Fruit fly (Drosophila melanogaster) whole organism, embryonic: Measurements from ENCODE around the gene DNaseII.

Source experiments
- Blimp-1 ChIP-seq: fragments of 200-800 bp; sonication (Bioruptor generic); optimal IDR thresholded peaks from 3 replicates; lab custom pipeline; 2018; ENCODE audit warnings: missing biosample characterization, missing genetic modification characterization, mild to moderate bottlenecking, moderate library complexity, missing genetic modification reagents
- CG10543 ChIP-seq: fragments of 200-800 bp; sonication (Bioruptor generic); optimal IDR thresholded peaks from 3 replicates; lab custom pipeline; 2017; ENCODE audit warnings: missing biosample characterization, mild to moderate bottlenecking, missing genetic modification characterization, moderate library complexity
- CG12769 ChIP-seq: fragments of 200-800 bp; sonication (Bioruptor generic); optimal IDR thresholded peaks from 2 replicates; lab custom pipeline; 2019; ENCODE audit warnings: missing biosample characterization, mild to moderate bottlenecking, missing genetic modification characterization, moderate library complexity
- CG13287 ChIP-seq: fragments of 200-800 bp; sonication (Bioruptor generic); IDR thresholded peaks from 2 replicates; pipeline ENCODE4 v1.3.6; 2022; ENCODE audit warnings: missing biosample characterization, missing genetic modification characterization; ENCODE audit not compliant: partially characterized antibody
- CG13296 ChIP-seq: fragments of 200-800 bp; sonication (Bioruptor generic); optimal IDR thresholded peaks from 3 replicates; lab custom pipeline; 2018; ENCODE audit warnings: missing biosample characterization, mild to moderate bottlenecking, missing genetic modification characterization
- CG15601 ChIP-seq: fragments of 200-800 bp; sonication (Bioruptor generic); optimal IDR thresholded peaks from 3 replicates; lab custom pipeline; 2019; ENCODE audit warnings: missing biosample characterization, mild to moderate bottlenecking, missing genetic modification characterization, moderate library complexity
- CG1603 ChIP-seq: fragments of 200-800 bp; sonication (Bioruptor generic); optimal IDR thresholded peaks from 2 replicates; lab custom pipeline; 2019; ENCODE audit warnings: missing biosample characterization, mild to moderate bottlenecking, missing genetic modification characterization, moderate library complexity
- CG2199 ChIP-seq: fragments of 200-800 bp; sonication (Bioruptor generic); IDR thresholded peaks from 3 replicates; pipeline ENCODE4 v1.3.6; 2022; ENCODE audit warnings: missing biosample characterization, missing genetic modification characterization
- CG2678 ChIP-seq: fragments of 200-800 bp; sonication (Bioruptor generic); optimal IDR thresholded peaks from 3 replicates; lab custom pipeline; 2019; ENCODE audit warnings: missing biosample characterization, mild to moderate bottlenecking, missing genetic modification characterization, moderate library complexity
- CG3163 ChIP-seq: fragments of 200-800 bp; sonication (Bioruptor generic); optimal IDR thresholded peaks from 3 replicates; lab custom pipeline; 2016; ENCODE audit warnings: missing biosample characterization, missing genetic modification characterization
- CG34376 ChIP-seq: fragments of 200-800 bp; sonication (Bioruptor generic); optimal IDR thresholded peaks from 2 replicates; lab custom pipeline; 2018; ENCODE audit warnings: missing biosample characterization, mild to moderate bottlenecking, missing genetic modification characterization
- CG34422 ChIP-seq: fragments of 200-800 bp; sonication (Bioruptor generic); IDR thresholded peaks from 3 replicates; pipeline ENCODE4 v1.3.6; 2022; ENCODE audit warnings: missing biosample characterization, missing genetic modification characterization
- CG4730 ChIP-seq: fragments of 200-800 bp; sonication (Bioruptor generic); IDR thresholded peaks from 2 replicates; pipeline ENCODE4 v1.3.6; 2022; ENCODE audit warnings: missing biosample characterization, missing genetic modification characterization
- CG4854 ChIP-seq: fragments of 200-800 bp; sonication (Bioruptor generic); optimal IDR thresholded peaks from 2 replicates; lab custom pipeline; 2016; ENCODE audit warnings: missing biosample characterization, missing genetic modification characterization, inconsistent platforms
- CG5180 ChIP-seq: fragments of 200-800 bp; sonication (Bioruptor generic); optimal IDR thresholded peaks from 3 replicates; lab custom pipeline; 2017; ENCODE audit warnings: missing biosample characterization, missing genetic modification characterization, mild to moderate bottlenecking, moderate library complexity, missing genetic modification reagents
- CG6175 ChIP-seq: fragments of 200-800 bp; sonication (Bioruptor generic); IDR thresholded peaks from 3 replicates; pipeline ENCODE4 v1.3.6; 2022; ENCODE audit warnings: missing biosample characterization, missing genetic modification characterization
- CG6654 ChIP-seq: fragments of 200-800 bp; sonication (Bioruptor generic); optimal IDR thresholded peaks from 2 replicates; lab custom pipeline; 2017; ENCODE audit warnings: missing biosample characterization, mild to moderate bottlenecking, missing genetic modification characterization
- CG6689 ChIP-seq: fragments of 200-800 bp; sonication (Bioruptor generic); IDR thresholded peaks from 2 replicates; pipeline ENCODE4 v1.3.6; 2022; ENCODE audit warnings: missing biosample characterization, missing genetic modification characterization
- CG7271 ChIP-seq: fragments of 200-800 bp; sonication (Bioruptor generic); optimal IDR thresholded peaks from 2 replicates; lab custom pipeline; 2018; ENCODE audit warnings: missing biosample characterization, mild to moderate bottlenecking, missing genetic modification characterization, moderate library complexity
- CG7928 ChIP-seq: fragments of 200-800 bp; sonication (Bioruptor generic); optimal IDR thresholded peaks from 2 replicates; lab custom pipeline; 2017; ENCODE audit warnings: missing biosample characterization, mild to moderate bottlenecking, missing genetic modification characterization
- CHES-1-like ChIP-seq: fragments of 200-800 bp; sonication (Bioruptor generic); optimal IDR thresholded peaks from 2 replicates; lab custom pipeline; 2016; ENCODE audit warnings: missing biosample characterization, missing genetic modification characterization
- D ChIP-seq, 2 experiments: fragments of 200-800 bp in 1 of 2; fragments of >200 bp in 1 of 2; sonication (Bioruptor generic) in 1 of 2; optimal IDR thresholded peaks; 2 replicates in 1 of 2; 3 replicates in 1 of 2; lab custom pipeline; 2017; ENCODE audit warnings: mild to moderate bottlenecking in 1 of 2, missing biosample characterization in 1 of 2, missing genetic modification characterization in 1 of 2, missing genetic modification reagents in 1 of 2
- D19A ChIP-seq: fragments of 200-800 bp; optimal IDR thresholded peaks from 3 replicates; lab custom pipeline; 2019; ENCODE audit warnings: missing biosample characterization, mild to moderate bottlenecking, missing genetic modification characterization, moderate library complexity
- Deaf1 ChIP-seq: fragments of 200-800 bp; optimal IDR thresholded peaks from 3 replicates; lab custom pipeline; 2019; ENCODE audit warnings: missing biosample characterization, mild to moderate bottlenecking, missing genetic modification characterization, moderate library complexity
- Hr39 ChIP-seq: fragments of >200 bp; optimal IDR thresholded peaks from 2 replicates; lab custom pipeline; 2017
- Oli ChIP-seq: fragments of 200-800 bp; sonication (Bioruptor generic); optimal IDR thresholded peaks from 2 replicates; lab custom pipeline; 2018; ENCODE audit warnings: missing biosample characterization, mild to moderate bottlenecking, missing genetic modification characterization, moderate library complexity
- Pdp1 ChIP-seq, 2 experiments: fragments of 200-800 bp; sonication (Bioruptor generic); optimal IDR thresholded peaks; 3 replicates each; lab custom pipeline; 2016; ENCODE audit warnings: missing biosample characterization in 2 of 2, missing genetic modification characterization in 2 of 2, mild to moderate bottlenecking in 1 of 2, moderate library complexity in 1 of 2
- Poxn ChIP-seq: fragments of 200-800 bp; sonication (Bioruptor generic); IDR thresholded peaks from 2 replicates; pipeline ENCODE4 v1.3.6; 2022; ENCODE audit warnings: missing biosample characterization, missing genetic modification characterization
- Ravus ChIP-seq: fragments of 200-800 bp; sonication (Bioruptor generic); IDR thresholded peaks from 2 replicates; pipeline ENCODE4 v1.3.6; 2022; ENCODE audit warnings: missing biosample characterization, missing genetic modification characterization
- Trl ChIP-seq, 3 experiments: fragments of >200 bp in 2 of 3; fragments of 200-800 bp in 1 of 3; sonication (Bioruptor generic) in 1 of 3; optimal IDR thresholded peaks; 2 replicates in 1 of 3; 3 replicates in 2 of 3; lab custom pipeline; 2016 to 2017; ENCODE audit warnings: missing biosample characterization in 1 of 3, missing genetic modification characterization in 1 of 3
- cg ChIP-seq: fragments of 200-800 bp; sonication (Bioruptor generic); optimal IDR thresholded peaks from 3 replicates; lab custom pipeline; 2019; ENCODE audit warnings: missing biosample characterization, mild to moderate bottlenecking, missing genetic modification characterization, moderate library complexity
- crol ChIP-seq: fragments of 200-800 bp; sonication (Bioruptor generic); IDR thresholded peaks from 2 replicates; pipeline ENCODE4 v1.3.6; 2022; ENCODE audit warnings: missing biosample characterization, missing genetic modification characterization
- dati ChIP-seq: fragments of 200-800 bp; sonication (Bioruptor generic); IDR thresholded peaks from 2 replicates; pipeline ENCODE4 v1.3.6; 2022; ENCODE audit warnings: missing biosample characterization, missing genetic modification characterization
- fd64A ChIP-seq: fragments of 200-800 bp; sonication (Bioruptor generic); optimal IDR thresholded peaks from 3 replicates; lab custom pipeline; 2018; ENCODE audit warnings: missing biosample characterization, mild to moderate bottlenecking, missing genetic modification characterization
- ftz-f1 ChIP-seq: fragments of 200-800 bp; sonication (Bioruptor generic); optimal IDR thresholded peaks from 2 replicates; lab custom pipeline; 2016; ENCODE audit warnings: missing biosample characterization, missing genetic modification characterization
- gcm ChIP-seq: fragments of 200-800 bp; sonication (Bioruptor generic); optimal IDR thresholded peaks from 2 replicates; lab custom pipeline; 2019; ENCODE audit warnings: missing biosample characterization, mild to moderate bottlenecking, missing genetic modification characterization, moderate library complexity
- gfzf ChIP-seq: fragments of 200-800 bp; sonication (Bioruptor generic); optimal IDR thresholded peaks from 2 replicates; lab custom pipeline; 2016; ENCODE audit warnings: missing biosample characterization, mild to moderate bottlenecking, missing genetic modification characterization, moderate library complexity
- lilli ChIP-seq: fragments of 200-800 bp; sonication (Bioruptor generic); optimal IDR thresholded peaks from 3 replicates; lab custom pipeline; 2016; ENCODE audit warnings: missing biosample characterization, missing genetic modification characterization
- pfk ChIP-seq: fragments of 200-800 bp; sonication (Bioruptor generic); optimal IDR thresholded peaks from 2 replicates; lab custom pipeline; 2018; ENCODE audit warnings: missing biosample characterization, mild to moderate bottlenecking, missing genetic modification characterization, moderate library complexity
- prd ChIP-seq, 3 experiments: fragments of >200 bp in 2 of 3; fragments of 200-800 bp in 1 of 3; sonication (Bioruptor generic) in 1 of 3; optimal IDR thresholded peaks in 2 of 3; IDR thresholded peaks in 1 of 3; 2 replicates in 2 of 3; 3 replicates in 1 of 3; pipeline versions ENCODE4 v1.3.6 to Lab custom; 2017 to 2022; ENCODE audit warnings: missing biosample characterization in 1 of 3, missing genetic modification characterization in 1 of 3
- sd ChIP-seq: fragments of 200-800 bp; sonication (Bioruptor generic); optimal IDR thresholded peaks from 3 replicates; lab custom pipeline; 2018; ENCODE audit warnings: missing biosample characterization, mild to moderate bottlenecking, missing genetic modification characterization, moderate library complexity
- sens ChIP-seq: fragments of 200-800 bp; sonication (Bioruptor generic); peaks from one replicate; lab custom pipeline; 2016; ENCODE audit warnings: missing biosample characterization, missing genetic modification characterization
- shn ChIP-seq: fragments of 200-800 bp; sonication (Bioruptor generic); optimal IDR thresholded peaks from 3 replicates; lab custom pipeline; 2016; ENCODE audit warnings: missing biosample characterization, missing genetic modification characterization
- sna ChIP-seq: fragments of 200-800 bp; sonication (Bioruptor generic); IDR thresholded peaks from 2 replicates; pipeline ENCODE4 v1.3.6; 2022; ENCODE audit warnings: missing biosample characterization, missing genetic modification characterization; ENCODE audit not compliant: partially characterized antibody
- stwl ChIP-seq: fragments of 200-800 bp; sonication (Bioruptor generic); optimal IDR thresholded peaks from 3 replicates; lab custom pipeline; 2018; ENCODE audit warnings: missing biosample characterization, mild to moderate bottlenecking, missing genetic modification characterization, moderate library complexity
- twi ChIP-seq: fragments of 200-800 bp; optimal IDR thresholded peaks from 2 replicates; lab custom pipeline; 2019; ENCODE audit warnings: missing biosample characterization, mild to moderate bottlenecking, missing genetic modification characterization, moderate library complexity
- zfh1 ChIP-seq: fragments of 200-800 bp; sonication (Bioruptor generic); IDR thresholded peaks from 3 replicates; pipeline ENCODE4 v1.3.6; 2022; ENCODE audit warnings: missing biosample characterization, missing genetic modification characterization

DNaseII gene

DNA sequence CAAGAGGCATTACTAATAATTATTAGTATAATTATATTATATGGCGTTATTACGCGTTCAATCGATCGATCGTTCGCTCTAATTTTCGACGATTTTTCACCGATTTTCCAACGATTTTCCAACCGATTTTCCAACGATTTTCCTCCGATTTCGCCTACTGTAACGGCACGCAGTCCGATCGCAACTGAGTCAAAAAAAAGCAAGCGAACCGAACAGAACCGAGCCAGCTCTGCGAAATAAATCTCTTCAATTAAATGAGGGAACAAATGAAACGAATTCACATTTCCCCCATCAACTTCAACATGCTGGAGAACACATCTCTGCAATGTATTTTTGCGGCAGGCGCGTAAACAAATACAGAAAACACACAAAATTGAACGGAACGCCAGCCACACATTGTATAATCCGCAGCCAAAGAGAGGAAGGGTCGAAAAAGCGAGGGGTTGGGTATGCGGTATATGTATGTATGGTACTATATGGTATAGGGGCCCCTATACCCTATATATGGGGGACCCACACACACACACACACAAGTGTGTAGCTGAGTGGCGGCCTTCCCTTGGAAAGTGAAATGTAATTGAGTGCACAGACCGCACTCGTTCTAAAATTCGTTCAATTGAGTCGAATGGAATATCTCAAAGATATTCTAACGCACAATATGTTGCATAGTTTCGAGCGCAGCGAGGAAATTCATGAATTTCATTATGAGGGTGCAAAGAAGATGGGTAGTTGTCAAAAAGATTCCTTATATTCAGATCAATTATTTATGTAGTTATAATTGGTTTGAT is 33.8 kb downstream of the DNaseII start, which contains the start of gene htl (continued):
- TF ChIP-seq CG2199 (GFP tag; lab: Robert Waterston, UW) (peak; percentile 87; the same call in 2 of the 3 replicates), sna (0 out of 2 replicates have a peak, but pooled peaks have one; percentile 24), CG34376 (GFP tag; lab: Kevin White, UChicago) (peak; percentile 18), CG10543 (GFP tag; lab: Kevin White, UChicago) (peak; percentile 94), pfk (GFP tag; lab: Kevin White, UChicago) (peak; percentile 8), CG5180 (GFP tag; lab: Kevin White, UChicago) (peak; percentile 37), CG7928 (no peak), D (optimal IDR thresholded peaks at IDR 0.05; lab: Kevin White, UChicago) (peak; percentile 52), D (GFP tag; optimal IDR thresholded peaks at IDR 0.05; lab: Kevin White, UChicago) (no peak), twi (tag; lab: Kevin White, UChicago) (peak; percentile 67), dati (GFP tag; lab: Robert Waterston, UW) (no peak), CG2678 (no peak), Ravus (GFP tag; lab: Robert Waterston, UW) (no peak), gcm (peak; percentile 98), CG6175 (GFP tag; lab: Robert Waterston, UW) (no peak), Trl (optimal IDR thresholded peaks at IDR 0.05; lab: Kevin White, UChicago) (peak in 1 of 2 experiments; percentile 6), Trl (GFP tag; optimal IDR thresholded peaks at IDR 0.05; lab: Kevin White, UChicago) (no peak), Deaf1 (tag; lab: Kevin White, UChicago) (peak; percentile 83), CG6654 (no peak), lilli (GFP tag; lab: Kevin White, UChicago) (no peak), cg (GFP tag; lab: Kevin White, UChicago) (peak; percentile 89), CG12769 (peak; percentile 91), CG15601 (peak; percentile 9), D19A (peak; percentile 9), sd (peak; percentile 39), crol (GFP tag; lab: Robert Waterston, UW) (peak; percentile 93), Blimp-1 (peak; percentile 40), CG3163 (GFP tag; lab: Kevin White, UChicago) (peak; percentile 60), ftz-f1 (GFP tag; lab: Kevin White, UChicago) (peak; percentile 91), CG13287 (GFP tag; lab: Robert Waterston, UW) (peak; percentile 14; the same call in 1 of the 2 replicates), Pdp1 (GFP tag; optimal IDR thresholded peaks at IDR 0.05; lab: Kevin White, UChicago) (peak in 1 of 2 experiments; percentile 100), Poxn (GFP tag; lab: Robert Waterston, UW) (no peak)
- TF ChIP-seq, all 482 proteins: peak for 36

DNA sequence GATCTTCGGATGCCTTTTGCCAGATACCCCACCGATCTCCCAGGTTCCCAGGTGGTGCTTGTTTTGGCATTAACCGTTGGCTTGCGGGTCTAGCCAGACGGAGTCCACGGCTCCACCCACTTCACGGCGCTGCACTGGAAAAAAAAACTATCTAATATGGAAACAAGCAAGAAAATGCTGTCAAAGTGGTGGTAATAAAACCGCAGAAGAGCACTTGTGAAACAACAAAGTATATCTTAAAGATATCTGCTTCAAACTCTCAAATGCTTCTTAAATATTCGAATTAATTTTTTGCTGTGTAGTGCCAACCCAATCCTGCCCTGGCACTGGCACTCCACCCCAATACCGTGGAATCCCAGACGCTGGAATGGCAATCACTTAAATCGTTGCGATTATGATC is 39.2 kb downstream of the DNaseII start:
- no peak for TF ChIP-seq CG4854 (GFP tag; lab: Kevin White, UChicago)
- no peak for TF ChIP-seq stwl
- TF ChIP-seq Oli, result no peak
- no peak for TF ChIP-seq shn (GFP tag; lab: Kevin White, UChicago)
- TF ChIP-seq CG6689, result no peak
- TF ChIP-seq, all 482 proteins: peak for 0

DNA sequence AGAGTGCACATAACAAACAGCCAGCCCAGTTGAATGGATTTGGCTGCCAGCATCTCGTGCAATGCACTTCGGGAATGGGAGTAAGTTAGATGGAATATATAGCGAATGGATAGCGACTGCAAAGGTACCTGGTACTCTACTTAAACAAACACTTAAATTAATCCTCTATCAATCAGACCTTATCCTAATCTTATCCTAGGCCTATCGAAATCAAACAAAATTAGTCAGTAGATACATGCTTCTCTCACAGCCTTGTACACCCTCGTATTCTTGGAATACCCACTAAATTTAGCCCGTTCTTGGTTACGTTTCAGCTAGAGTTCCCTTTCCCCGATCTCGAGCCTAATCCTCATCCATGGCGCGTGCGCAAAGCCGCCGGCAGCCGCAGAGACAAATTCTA is 41.4 kb downstream of the DNaseII start:
- TF ChIP-seq CG34422 (GFP tag; lab: Robert Waterston, UW) (no peak), fd64A (GFP tag; lab: Kevin White, UChicago) (no peak), CG7271 (tag; lab: Kevin White, UChicago) (no peak), zfh1 (GFP tag; lab: Robert Waterston, UW) (0 out of 3 replicates have a peak, but pooled peaks have one; percentile 30), gfzf (no peak), Hr39 (lab: Kevin White, UChicago) (no peak), prd (optimal IDR thresholded peaks at IDR 0.05; lab: Kevin White, UChicago) (no peak), prd (GFP tag; IDR thresholded peaks at IDR 0.05; lab: Robert Waterston, UW) (peak; percentile 42; the same call in 1 of the 3 replicates), CG1603 (tag; lab: Kevin White, UChicago) (peak; percentile 14), CG3163 (GFP tag; lab: Kevin White, UChicago) (no peak), CG4730 (GFP tag; lab: Robert Waterston, UW) (0 out of 2 replicates have a peak, but pooled peaks have one; percentile 19), sens (GFP tag; lab: Kevin White, UChicago) (peak; percentile 59), CG13296 (no peak), CHES-1-like (no peak)
